Worm (Caenorhabditis elegans): ENCODE data around the gene T19C3.3.

- TF ChIP-seq lir-3 (tag; optimal IDR thresholded peaks at IDR 0.05; ENCODE audit: poor library complexity): no peak
- TF ChIP-seq lin-13 (GFP tag; optimal IDR thresholded peaks at IDR 0.05): no peak
- TF ChIP-seq ztf-4 (tag; optimal IDR thresholded peaks at IDR 0.05): no peak
- no peak for TF ChIP-seq nhr-28 (tag; optimal IDR thresholded peaks at IDR 0.05)
- TF ChIP-seq ama-1 (optimal IDR thresholded peaks at IDR 0.05): no peak
- no peak for TF ChIP-seq dpl-1 (GFP tag; optimal IDR thresholded peaks at IDR 0.05)
- TF ChIP-seq nhr-12 (tag; optimal IDR thresholded peaks at IDR 0.05): no peak
- TF ChIP-seq C04F5.9 (tag; optimal IDR thresholded peaks at IDR 0.05): no peak
- no peak for TF ChIP-seq unc-86 (tag; optimal IDR thresholded peaks at IDR 0.05)
- TF ChIP-seq nhr-77 (tag; optimal IDR thresholded peaks at IDR 0.05): no peak
- no peak for TF ChIP-seq unc-62 (GFP tag; optimal IDR thresholded peaks at IDR 0.05)
- no peak for TF ChIP-seq lin-39 (tag; optimal IDR thresholded peaks at IDR 0.05)
- TF ChIP-seq nhr-237 (tag; optimal IDR thresholded peaks at IDR 0.05): no peak
- TF ChIP-seq skn-1 (tag; optimal IDR thresholded peaks at IDR 0.05): no peak
These were observed 49.6 kb downstream of the T19C3.3 start for ce11 chrIII:564786-565185.
